Worm (Caenorhabditis elegans): Measurements from ENCODE around the gene Y42H9AR.4.

ce11 chrIV:8146283-8146682 is 34.3 kb upstream of the Y42H9AR.4 start:
- TF ChIP-seq unc-62 (GFP tag; optimal IDR thresholded peaks at IDR 0.05) (no peak), lin-13 (tag; optimal IDR thresholded peaks at IDR 0.05) (no peak), drap-1 (GFP tag; optimal IDR thresholded peaks at IDR 0.05) (no peak)
